Worm (Caenorhabditis elegans): ENCODE data around the gene clec-265.

DNA sequence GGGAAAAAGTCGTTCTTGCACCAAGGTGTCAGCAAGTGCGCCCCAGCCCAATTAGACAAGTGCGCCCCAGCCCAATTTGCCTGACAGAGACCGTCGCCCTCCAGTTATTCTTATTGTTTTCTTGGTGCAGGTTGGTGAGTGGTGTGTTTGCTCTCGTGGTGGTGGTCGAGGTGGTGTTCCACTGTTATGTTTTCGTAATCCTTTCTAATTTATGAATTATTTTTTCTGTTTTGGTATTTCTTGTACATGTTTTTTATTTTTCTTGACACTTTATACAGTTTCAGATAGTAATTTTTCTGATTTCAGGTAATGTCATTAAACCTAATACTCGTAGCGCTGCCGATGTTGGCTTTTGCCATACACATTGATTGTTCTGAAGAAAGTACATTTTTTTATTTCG, 22.4 kb upstream of the clec-265 start, which contains the start of gene Y48D7A.1:
- no peak for TF ChIP-seq ceh-48 (tag; optimal IDR thresholded peaks at IDR 0.05)
- no peak for TF ChIP-seq ets-4 (tag; optimal IDR thresholded peaks at IDR 0.05)
- no peak for TF ChIP-seq ceh-22 (tag; optimal IDR thresholded peaks at IDR 0.05)
- no peak for TF ChIP-seq K02D7.2 (tag; optimal IDR thresholded peaks at IDR 0.05)
- TF ChIP-seq zip-5 (tag; optimal IDR thresholded peaks at IDR 0.05) = no peak
- TF ChIP-seq ttx-3 (tag; optimal IDR thresholded peaks at IDR 0.05) = no peak

Data from whole organism, late embryonic.